Worm (Caenorhabditis elegans): Measurements from ENCODE around the gene rpap-2.

ce11 chrIII:8923937-8924336 is 43.8 kb upstream of the rpap-2 start, which contains the start of gene ZK637.12:
- no peak for TF ChIP-seq C34F6.9 (tag; optimal IDR thresholded peaks at IDR 0.05)
- no peak for TF ChIP-seq ztf-11 (tag; optimal IDR thresholded peaks at IDR 0.05)
- no peak for TF ChIP-seq snpc-4 (tag; optimal IDR thresholded peaks at IDR 0.05)
- no peak for TF ChIP-seq mdl-1 (tag; optimal IDR thresholded peaks at IDR 0.05)
- TF ChIP-seq unc-62 (GFP tag; optimal IDR thresholded peaks at IDR 0.05), result no peak

All from whole organism, L2 larva.